Worm (Caenorhabditis elegans): ENCODE measurements around the gene ZK1127.4.
A peak's percentile ranks its signal among the peaks of the same experiment; 100 is the strongest.

DNA sequence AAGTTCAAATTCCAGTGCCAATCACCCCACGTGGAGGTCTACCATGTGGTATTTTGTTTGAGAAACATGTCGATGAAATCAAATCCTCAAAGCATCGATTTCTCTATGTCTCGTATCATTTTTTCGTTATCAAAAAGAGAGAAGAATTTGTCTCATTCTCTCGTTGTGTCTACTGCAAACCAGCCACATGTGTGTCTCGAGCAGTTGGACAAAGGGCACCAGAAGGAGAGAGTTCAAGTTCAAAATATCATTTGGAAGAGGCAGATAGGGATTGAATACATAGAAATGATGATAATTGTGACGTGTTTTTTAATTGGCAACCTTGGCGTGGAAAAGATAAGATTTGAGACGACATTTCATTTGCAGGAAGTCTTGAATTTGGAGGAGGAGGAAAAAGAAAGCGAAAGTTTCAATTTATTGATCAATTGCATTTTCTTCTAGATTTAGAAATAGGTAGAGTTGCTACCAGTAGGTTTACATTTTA is 5.6 kb downstream of the ZK1127.4 start:
- TF ChIP-seq pag-3 (tag; optimal IDR thresholded peaks at IDR 0.05; ENCODE audit: borderline replicate concordance, insufficient read depth) (peak; percentile 5), nhr-11 (tag; optimal IDR thresholded peaks at IDR 0.05) (no peak), swsn-7 (tag; optimal IDR thresholded peaks at IDR 0.05) (no peak), nhr-77 (tag; optimal IDR thresholded peaks at IDR 0.05) (no peak), nhr-76 (tag; optimal IDR thresholded peaks at IDR 0.05) (no peak), C34B4.2 (tag; optimal IDR thresholded peaks at IDR 0.05) (no peak), blmp-1 (tag; optimal IDR thresholded peaks at IDR 0.05) (peak; percentile 62)

Data from whole organism, L1 larva.